Worm (Caenorhabditis elegans): ENCODE data around the gene C12D8.13.

DNA sequence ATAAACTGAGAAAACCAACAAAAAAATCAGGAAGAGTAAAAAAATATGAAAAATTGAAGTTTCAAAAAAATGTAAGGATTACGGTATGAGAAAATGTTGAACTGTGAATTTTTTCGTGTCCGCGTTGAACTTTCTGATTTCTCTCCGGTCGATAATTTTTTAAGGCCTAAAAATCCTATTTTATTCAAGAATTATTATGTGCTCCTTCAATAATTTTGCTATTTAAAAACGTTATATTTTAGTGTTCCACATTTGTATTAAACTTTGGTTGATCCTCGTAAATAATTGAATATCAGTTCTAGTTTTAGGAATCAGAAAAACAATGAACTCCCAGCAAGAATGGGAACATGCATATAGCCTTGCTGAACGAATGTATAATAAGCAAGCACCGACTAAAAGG, 7.9 kb downstream of the C12D8.13 start, which contains the start of gene hpo-40:
- TF ChIP-seq nhr-28 (tag; optimal IDR thresholded peaks at IDR 0.05) (no peak), jun-1 (tag; optimal IDR thresholded peaks at IDR 0.05) (no peak), nhr-47 (tag; optimal IDR thresholded peaks at IDR 0.05) (no peak), aly-2 (tag; optimal IDR thresholded peaks at IDR 0.05) (no peak), egl-13 (tag; optimal IDR thresholded peaks at IDR 0.05) (no peak), dpl-1 (GFP tag; optimal IDR thresholded peaks at IDR 0.05) (no peak), pag-3 (tag; optimal IDR thresholded peaks at IDR 0.05; ENCODE audit: borderline replicate concordance, insufficient read depth) (no peak)
